Worm (Caenorhabditis elegans): ENCODE measurements around the gene F59E11.5.

- TF ChIP-seq mbf-1 (tag; optimal IDR thresholded peaks at IDR 0.05), result no peak
- no peak for TF ChIP-seq nhr-11 (tag; optimal IDR thresholded peaks at IDR 0.05)
- no peak for TF ChIP-seq elt-3 (tag; optimal IDR thresholded peaks at IDR 0.05)
- TF ChIP-seq ztf-4 (tag; optimal IDR thresholded peaks at IDR 0.05), result no peak
- no peak for TF ChIP-seq ceh-16 (tag; optimal IDR thresholded peaks at IDR 0.05)
Measured at ce11 chrV:8948365-8948764, 46.5 kb upstream of the F59E11.5 start.

Measured in whole organism, L2 larva.